Worm (Caenorhabditis elegans) whole organism, mixed stage, embryonic: Measurements from ENCODE around the gene Y37E11AL.12.

ENCODE experiments used
- M03D4.4 ChIP-seq: sonication (generic microtip); optimal IDR thresholded peaks from 2 replicates; lab custom pipeline; 2017; ENCODE audit warnings: mild to moderate bottlenecking, missing genetic modification characterization, missing compliant biosample characterization
- bed-3 ChIP-seq: fragments of 200-800 bp; sonication (Bioruptor generic); optimal IDR thresholded peaks from 3 replicates; lab custom pipeline; 2018; ENCODE audit warnings: mild to moderate bottlenecking, missing genetic modification characterization, moderate library complexity, missing compliant biosample characterization
- blmp-1 ChIP-seq: fragments of 150-350 bp; optimal IDR thresholded peaks from 2 replicates; lab custom pipeline; 2014; ENCODE audit warnings: missing biosample characterization, missing genetic modification characterization
- ceh-39 ChIP-seq: fragments of 150-350 bp; optimal IDR thresholded peaks from 2 replicates; lab custom pipeline; 2014; ENCODE audit warnings: missing biosample characterization, missing genetic modification characterization
- ceh-43 ChIP-seq: fragments of 200-800 bp; sonication (Bioruptor generic); optimal IDR thresholded peaks from 2 replicates; lab custom pipeline; 2018; ENCODE audit warnings: mild to moderate bottlenecking, missing genetic modification characterization, moderate library complexity, missing compliant biosample characterization
- ceh-83 ChIP-seq: fragments of 200-800 bp; sonication (Bioruptor generic); optimal IDR thresholded peaks from 2 replicates; lab custom pipeline; 2018; ENCODE audit warnings: mild to moderate bottlenecking, missing genetic modification characterization, missing compliant biosample characterization
- cnd-1 ChIP-seq: fragments of 200-800 bp; sonication (Bioruptor generic); optimal IDR thresholded peaks from 2 replicates; lab custom pipeline; 2018; ENCODE audit warnings: mild to moderate bottlenecking, missing genetic modification characterization, missing compliant biosample characterization
- drap-1 ChIP-seq: fragments of 200-800 bp; sonication (Bioruptor generic); optimal IDR thresholded peaks from 3 replicates; lab custom pipeline; 2018; ENCODE audit warnings: mild to moderate bottlenecking, missing genetic modification characterization, missing compliant biosample characterization
- elt-1 ChIP-seq: sonication (generic microtip); optimal IDR thresholded peaks from 2 replicates; lab custom pipeline; 2017; ENCODE audit warnings: missing genetic modification characterization, mild to moderate bottlenecking, missing compliant biosample characterization, antibody characterized with exemption, moderate library complexity, borderline replicate concordance; ENCODE audit not compliant: insufficient read depth
- elt-3 ChIP-seq: fragments of 150-350 bp; optimal IDR thresholded peaks from 2 replicates; lab custom pipeline; 2014; ENCODE audit warnings: missing biosample characterization, missing genetic modification characterization
- flh-1 ChIP-seq: fragments of 200-800 bp; sonication (Bioruptor generic); optimal IDR thresholded peaks from 2 replicates; lab custom pipeline; 2018; ENCODE audit warnings: mild to moderate bottlenecking, missing genetic modification characterization, moderate library complexity, missing compliant biosample characterization
- ham-2 ChIP-seq: fragments of 200-800 bp; sonication (Bioruptor generic); optimal IDR thresholded peaks from 2 replicates; lab custom pipeline; 2018; ENCODE audit warnings: mild to moderate bottlenecking, missing genetic modification characterization, missing compliant biosample characterization
- hlh-1 ChIP-seq: fragments of 150-350 bp; optimal IDR thresholded peaks from 2 replicates; lab custom pipeline; 2014; ENCODE audit warnings: missing biosample characterization, missing genetic modification reagents, missing genetic modification characterization
- lin-13 ChIP-seq: fragments of 150-350 bp; optimal IDR thresholded peaks from 2 replicates; lab custom pipeline; 2014; ENCODE audit warnings: missing biosample characterization, missing genetic modification characterization
- lin-32 ChIP-seq: fragments of 200-800 bp; sonication (Bioruptor generic); optimal IDR thresholded peaks from 2 replicates; lab custom pipeline; 2018; ENCODE audit warnings: mild to moderate bottlenecking, missing genetic modification characterization, missing compliant biosample characterization
- lsy-2 ChIP-seq: fragments of 150-350 bp; optimal IDR thresholded peaks from 2 replicates; lab custom pipeline; 2014; ENCODE audit warnings: missing biosample characterization, missing genetic modification characterization
- mab-5 ChIP-seq: fragments of 150-350 bp; optimal IDR thresholded peaks from 2 replicates; lab custom pipeline; 2014; ENCODE audit warnings: missing biosample characterization, missing genetic modification characterization
- mep-1 ChIP-seq: fragments of 150-350 bp; optimal IDR thresholded peaks from 2 replicates; lab custom pipeline; 2017; ENCODE audit warnings: missing biosample characterization, missing genetic modification reagents, missing genetic modification characterization, inconsistent platforms
- mls-2 ChIP-seq: sonication (generic microtip); optimal IDR thresholded peaks from 2 replicates; lab custom pipeline; 2016; ENCODE audit warnings: mild to moderate bottlenecking, missing genetic modification characterization, moderate library complexity, missing compliant biosample characterization
- nhr-12 ChIP-seq: fragments of 150-350 bp; optimal IDR thresholded peaks from 2 replicates; lab custom pipeline; 2014; ENCODE audit warnings: missing biosample characterization, missing genetic modification characterization
- nhr-2 ChIP-seq: fragments of 150-350 bp; optimal IDR thresholded peaks from 2 replicates; lab custom pipeline; 2014; ENCODE audit warnings: missing biosample characterization, missing genetic modification characterization
- nhr-237 ChIP-seq: fragments of 150-350 bp; optimal IDR thresholded peaks from 2 replicates; lab custom pipeline; 2014; ENCODE audit warnings: missing biosample characterization, missing genetic modification characterization
- nhr-28 ChIP-seq: fragments of 150-350 bp; optimal IDR thresholded peaks from 2 replicates; lab custom pipeline; 2014; ENCODE audit warnings: missing biosample characterization, missing genetic modification characterization
- nhr-76 ChIP-seq: sonication (generic microtip); optimal IDR thresholded peaks from 2 replicates; lab custom pipeline; 2017; ENCODE audit warnings: missing biosample characterization, missing genetic modification characterization
- pha-4 ChIP-seq: fragments of 150-350 bp; optimal IDR thresholded peaks from 2 replicates; lab custom pipeline; 2018; ENCODE audit warnings: missing biosample characterization, missing genetic modification reagents, missing genetic modification characterization
- sem-2 ChIP-seq: fragments of 200-800 bp; sonication (Bioruptor generic); optimal IDR thresholded peaks from 2 replicates; lab custom pipeline; 2018; ENCODE audit warnings: mild to moderate bottlenecking, missing genetic modification characterization, missing compliant biosample characterization
- snpc-4 ChIP-seq: fragments of 150-350 bp; optimal IDR thresholded peaks from 2 replicates; lab custom pipeline; 2014; ENCODE audit warnings: missing biosample characterization, missing genetic modification characterization
- sptf-1 ChIP-seq: sonication (generic microtip); optimal IDR thresholded peaks from 2 replicates; lab custom pipeline; 2017; ENCODE audit warnings: mild to moderate bottlenecking, missing genetic modification characterization, moderate library complexity, missing compliant biosample characterization
- tbx-8 ChIP-seq: fragments of 200-800 bp; sonication (Bioruptor generic); optimal IDR thresholded peaks from 2 replicates; lab custom pipeline; 2018; ENCODE audit warnings: mild to moderate bottlenecking, missing genetic modification characterization, moderate library complexity, missing compliant biosample characterization
- unc-39 ChIP-seq: fragments of 150-350 bp; optimal IDR thresholded peaks from 2 replicates; lab custom pipeline; 2014; ENCODE audit warnings: missing biosample characterization, missing genetic modification characterization
- zip-8 ChIP-seq: fragments of 150-350 bp; optimal IDR thresholded peaks from 2 replicates; lab custom pipeline; 2014; ENCODE audit warnings: missing biosample characterization, missing genetic modification characterization

Y37E11AL.12 gene

DNA sequence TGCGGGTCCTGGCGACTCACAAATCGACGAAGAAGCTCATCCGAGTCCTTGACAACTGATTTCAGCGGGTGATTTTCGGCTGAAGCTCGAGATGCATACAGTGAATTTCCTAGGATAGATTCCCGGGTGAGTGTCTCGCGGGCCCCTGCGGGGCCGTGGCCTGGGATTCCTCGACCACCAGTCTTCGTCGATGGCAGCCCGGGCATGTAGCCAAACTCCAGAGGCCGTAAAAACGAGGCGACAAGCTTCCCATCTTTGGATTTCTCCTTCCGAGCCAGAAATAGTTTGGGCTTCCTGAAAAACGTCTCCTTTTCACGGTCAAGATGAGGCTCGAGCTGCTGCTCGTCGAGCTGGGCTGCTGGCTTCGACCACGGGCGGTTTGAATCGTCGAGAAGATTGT, 13.7 kb downstream of the Y37E11AL.12 start:
- TF ChIP-seq nhr-12, result no peak
- TF ChIP-seq mep-1 (tag; lab: Kevin White, UChicago), result no peak
- no peak for TF ChIP-seq mab-5
- no peak for TF ChIP-seq blmp-1 (tag; lab: Kevin White, UChicago)
- no peak for TF ChIP-seq elt-1 (tag; lab: Kevin White, UChicago)
- no peak for TF ChIP-seq snpc-4
- TF ChIP-seq lin-32 (GFP tag; lab: Kevin White, UChicago), result no peak
- TF ChIP-seq nhr-76 (tag; lab: Kevin White, UChicago), result no peak
- no peak for TF ChIP-seq sem-2 (GFP tag; lab: Kevin White, UChicago)
- no peak for TF ChIP-seq nhr-2 (tag; lab: Kevin White, UChicago)
- TF ChIP-seq elt-3 (tag; lab: Kevin White, UChicago), result no peak
- TF ChIP-seq ceh-43 (GFP tag; lab: Kevin White, UChicago), result no peak
- no peak for TF ChIP-seq ceh-39 (tag; lab: Kevin White, UChicago)
- TF ChIP-seq mls-2 (tag; lab: Kevin White, UChicago), result no peak
- no peak for TF ChIP-seq unc-39 (tag; lab: Kevin White, UChicago)
- no peak for TF ChIP-seq ham-2
- no peak for TF ChIP-seq nhr-28
- TF ChIP-seq drap-1, result no peak
- TF ChIP-seq tbx-8 (GFP tag; lab: Kevin White, UChicago), result no peak
- TF ChIP-seq flh-1 (GFP tag; lab: Kevin White, UChicago), result no peak

ce11 chrIV:3686765-3687164, 15.0 kb downstream of the Y37E11AL.12 start, which contains the start of gene map-1:
Gene map-1, minus strand, starts transcription at chrIV:3686865.
- TF ChIP-seq tbx-8 (GFP tag; lab: Kevin White, UChicago) (no peak), ceh-39 (tag; lab: Kevin White, UChicago) (no peak), pha-4 (tag; lab: Kevin White, UChicago) (no peak)

DNA sequence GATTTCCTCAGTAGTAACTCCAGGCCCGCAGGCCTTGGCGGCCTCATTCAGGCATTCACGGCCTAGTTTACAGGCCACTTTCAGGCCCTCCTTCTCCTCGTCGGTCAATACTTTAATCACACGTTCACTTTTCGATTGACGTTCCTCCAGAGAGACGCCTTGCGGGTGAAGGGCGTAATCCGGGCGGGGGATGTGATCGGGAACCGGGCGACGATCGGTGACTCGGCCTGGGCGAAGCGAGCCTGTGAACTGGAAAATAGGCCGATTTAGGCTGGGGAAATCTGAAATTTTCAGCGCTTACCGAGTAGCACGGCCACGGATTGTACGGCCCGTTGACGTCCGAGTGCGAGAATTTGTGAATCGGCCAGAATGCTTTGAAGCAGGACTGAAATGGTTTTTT, 15.5 kb downstream of the Y37E11AL.12 start:
- no peak for TF ChIP-seq ceh-39 (tag; lab: Kevin White, UChicago)
- TF ChIP-seq lin-32 (GFP tag; lab: Kevin White, UChicago), result no peak
- no peak for TF ChIP-seq elt-3 (tag; lab: Kevin White, UChicago)
- no peak for TF ChIP-seq nhr-76 (tag; lab: Kevin White, UChicago)
- no peak for TF ChIP-seq cnd-1 (tag; lab: Kevin White, UChicago)
- TF ChIP-seq lin-13, result no peak
- no peak for TF ChIP-seq bed-3 (GFP tag; lab: Kevin White, UChicago)
- TF ChIP-seq flh-1 (GFP tag; lab: Kevin White, UChicago), result no peak
- TF ChIP-seq unc-39 (tag; lab: Kevin White, UChicago), result no peak
- TF ChIP-seq pha-4 (tag; lab: Kevin White, UChicago), result no peak
- no peak for TF ChIP-seq nhr-237 (tag; lab: Kevin White, UChicago)
- TF ChIP-seq ceh-83, result no peak

ce11 chrIV:3681763-3682162, 20.0 kb downstream of the Y37E11AL.12 start:
- TF ChIP-seq elt-1 (tag; lab: Kevin White, UChicago) (no peak), ceh-39 (tag; lab: Kevin White, UChicago) (no peak), lin-32 (GFP tag; lab: Kevin White, UChicago) (no peak), sptf-1 (tag; lab: Kevin White, UChicago) (no peak), blmp-1 (tag; lab: Kevin White, UChicago) (no peak), flh-1 (GFP tag; lab: Kevin White, UChicago) (no peak), hlh-1 (tag; lab: Kevin White, UChicago) (no peak), nhr-28 (no peak), zip-8 (tag; lab: Kevin White, UChicago) (no peak), cnd-1 (tag; lab: Kevin White, UChicago) (no peak)

- TF ChIP-seq blmp-1 (tag; lab: Kevin White, UChicago) (no peak), nhr-2 (tag; lab: Kevin White, UChicago) (no peak), ceh-43 (GFP tag; lab: Kevin White, UChicago) (no peak), pha-4 (tag; lab: Kevin White, UChicago) (no peak), elt-3 (tag; lab: Kevin White, UChicago) (no peak), ham-2 (no peak), zip-8 (tag; lab: Kevin White, UChicago) (no peak), lsy-2 (tag; lab: Kevin White, UChicago) (no peak), M03D4.4 (no peak), unc-39 (tag; lab: Kevin White, UChicago) (no peak), elt-1 (tag; lab: Kevin White, UChicago) (no peak), snpc-4 (no peak), drap-1 (no peak), ceh-39 (tag; lab: Kevin White, UChicago) (no peak), nhr-28 (no peak), sem-2 (GFP tag; lab: Kevin White, UChicago) (no peak)
Measured at ce11 chrIV:3668603-3669002, 33.2 kb downstream of the Y37E11AL.12 start, which contains the start of gene fmil-1. Gene fmil-1, minus strand, starts transcription at chrIV:3668703.
